Worm (Caenorhabditis elegans) whole organism, L4 larva: ENCODE data around the gene ZK686.2.

ENCODE experiments used
- duxl-1 ChIP-seq: sonication (generic microtip); optimal IDR thresholded peaks from 2 replicates; lab custom pipeline; 2016; ENCODE audit warnings: mild to moderate bottlenecking, missing genetic modification characterization, moderate library complexity, missing compliant biosample characterization; ENCODE audit not compliant: poor library complexity
- dve-1 ChIP-seq: sonication (generic microtip); optimal IDR thresholded peaks from 2 replicates; lab custom pipeline; 2017; ENCODE audit warnings: antibody characterized with exemption, mild to moderate bottlenecking, missing genetic modification characterization, missing compliant biosample characterization; ENCODE audit not compliant: insufficient read depth
- nhr-25 ChIP-seq: sonication (generic microtip); optimal IDR thresholded peaks from 2 replicates; lab custom pipeline; 2017; ENCODE audit warnings: missing genetic modification characterization, mild to moderate bottlenecking, missing compliant biosample characterization, antibody characterized with exemption, moderate library complexity, borderline replicate concordance; ENCODE audit not compliant: insufficient read depth
- pqm-1 ChIP-seq: sonication (generic microtip); optimal IDR thresholded peaks from 2 replicates; lab custom pipeline; 2017; ENCODE audit warnings: missing biosample characterization, missing genetic modification characterization
- snpc-4 ChIP-seq: fragments of 150-350 bp; optimal IDR thresholded peaks from 2 replicates; lab custom pipeline; 2014; ENCODE audit warnings: missing biosample characterization, missing genetic modification characterization

DNA sequence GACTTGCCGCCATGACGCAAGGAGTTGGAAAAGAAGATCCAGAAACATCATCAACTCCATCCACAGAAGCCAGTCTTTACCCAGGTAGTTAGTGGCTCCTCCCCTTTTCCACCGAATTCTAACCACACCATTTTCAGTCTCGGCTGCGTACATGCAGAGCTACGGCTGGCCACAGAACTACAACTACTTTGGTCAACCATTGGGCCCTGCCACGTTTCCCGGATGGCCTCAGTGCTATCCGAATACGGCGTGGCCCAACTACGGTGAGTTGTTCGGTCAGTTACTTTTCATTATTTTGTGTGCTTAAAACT lies 49.2 kb upstream of the ZK686.2 start:
- no peak for TF ChIP-seq pqm-1
- no peak for TF ChIP-seq snpc-4
- no peak for TF ChIP-seq duxl-1 (tag; lab: Kevin White, UChicago)
- no peak for TF ChIP-seq dve-1
- no peak for TF ChIP-seq nhr-25 (tag; lab: Kevin White, UChicago)
